Fruit fly (Drosophila melanogaster): ENCODE data around the gene CG5262.

DNA sequence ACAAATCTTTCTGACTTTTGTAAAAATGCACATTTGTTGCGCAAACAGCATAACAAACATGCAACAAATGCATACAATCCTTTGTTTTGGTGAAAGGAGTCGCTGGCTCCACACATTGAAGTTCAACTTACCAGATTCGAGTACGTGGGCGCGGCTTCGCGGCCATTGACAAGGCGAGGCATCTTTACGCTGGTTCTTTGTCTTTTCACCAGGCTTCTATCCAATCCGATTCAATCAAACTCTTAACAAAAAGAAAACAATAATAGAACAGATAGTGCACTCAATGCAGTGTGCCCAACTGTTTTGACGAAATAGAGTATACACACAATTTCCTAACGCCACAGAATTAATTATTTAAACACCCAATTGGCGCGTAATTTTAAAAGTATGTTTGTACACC lies at the start of gene CG5262:
- no peak for TF ChIP-seq CG8478 (optimal IDR thresholded peaks at IDR 0.05)
- TF ChIP-seq CTCF (optimal IDR thresholded peaks at IDR 0.05): no peak
